Fruit fly (Drosophila melanogaster) whole organism, wandering third instar larva: ENCODE measurements around the gene Tango6.

ENCODE experiments used
- Abd-B ChIP-seq: fragments of >200 bp; optimal IDR thresholded peaks from 2 replicates; lab custom pipeline; 2017; ENCODE audit warnings: missing biosample characterization, missing genetic modification characterization
- Myc ChIP-seq: fragments of >200 bp; optimal IDR thresholded peaks from 2 replicates; lab custom pipeline; 2017
- ey ChIP-seq: fragments of 200-800 bp; sonication (Bioruptor generic); optimal IDR thresholded peaks from 2 replicates; lab custom pipeline; 2016; ENCODE audit warnings: missing biosample characterization, missing genetic modification characterization

dm6 chr2L:18967897-18968296, 931 bp upstream of the Tango6 start:
- TF ChIP-seq Abd-B (no peak), ey (GFP tag; lab: Kevin White, UChicago) (no peak), Myc (lab: Kevin White, UChicago) (no peak)
